Worm (Caenorhabditis elegans): ENCODE data around the gene F46B6.9.

ce11 chrV:9796562-9796961, at the start of gene F46B6.9:
- TF ChIP-seq ztf-4 (tag; optimal IDR thresholded peaks at IDR 0.05) (no peak), jun-1 (tag; optimal IDR thresholded peaks at IDR 0.05) (no peak), nhr-23 (tag; optimal IDR thresholded peaks at IDR 0.05) (no peak), nhr-11 (tag; optimal IDR thresholded peaks at IDR 0.05) (no peak), pqm-1 (tag; optimal IDR thresholded peaks at IDR 0.05) (no peak), ceh-82 (tag; optimal IDR thresholded peaks at IDR 0.05) (no peak)

Measured in whole organism, L3 larva.